Fruit fly (Drosophila melanogaster): ENCODE measurements around the gene CG9356.

The CG9356 gene

dm6 chr3R:9353276-9353652 is 50.8 kb downstream of the CG9356 start (continued):
- TF ChIP-seq ssp (GFP tag; IDR thresholded peaks at IDR 0.05) (no peak), Aef1 (GFP tag; IDR thresholded peaks at IDR 0.05) (no peak), HLH3B (GFP tag; IDR thresholded peaks at IDR 0.05) (no peak), bigmax (GFP tag; optimal IDR thresholded peaks at IDR 0.05) (no peak), gcm (GFP tag; optimal IDR thresholded peaks at IDR 0.05) (peak; percentile 89), cad (GFP tag; optimal IDR thresholded peaks at IDR 0.05) (no peak), CG6654 (GFP tag; optimal IDR thresholded peaks at IDR 0.05) (peak; percentile 63), CG14710 (tag; optimal IDR thresholded peaks at IDR 0.05) (peak; percentile 92), CG11504 (tag; optimal IDR thresholded peaks at IDR 0.05) (peak; percentile 88), CTCF (GFP tag; optimal IDR thresholded peaks at IDR 0.05) (peak; percentile 41), sd (tag; optimal IDR thresholded peaks at IDR 0.05) (no peak), Fer2 (tag; optimal IDR thresholded peaks at IDR 0.05) (peak; percentile 30), CG4707 (GFP tag; optimal IDR thresholded peaks at IDR 0.05) (peak; percentile 52), CG1792 (GFP tag; optimal IDR thresholded peaks at IDR 0.05) (no peak), pita (GFP tag; optimal IDR thresholded peaks at IDR 0.05) (no peak), Nf-YC (tag; optimal IDR thresholded peaks at IDR 0.05) (peak; percentile 78), vfl (GFP tag; optimal IDR thresholded peaks at IDR 0.05) (peak; percentile 52), CG31224 (GFP tag; IDR thresholded peaks at IDR 0.05) (no peak), CG7928 (GFP tag; optimal IDR thresholded peaks at IDR 0.05) (peak; percentile 40), CG17361 (GFP tag; IDR thresholded peaks at IDR 0.05) (no peak), pros (GFP tag; optimal IDR thresholded peaks at IDR 0.05) (no peak), fu2 (GFP tag; optimal IDR thresholded peaks at IDR 0.05) (peak; percentile 2), CG16813 (GFP tag; IDR thresholded peaks at IDR 0.05; ENCODE audit: partially characterized antibody) (no peak), CG6854 (GFP tag; optimal IDR thresholded peaks at IDR 0.05) (peak; percentile 89), Spps (tag; optimal IDR thresholded peaks at IDR 0.05) (peak; percentile 84), CG9215 (GFP tag; IDR thresholded peaks at IDR 0.05) (no peak), Neu2 (GFP tag; optimal IDR thresholded peaks at IDR 0.05; ENCODE audit: borderline replicate concordance) (no peak), CG10209 (GFP tag; optimal IDR thresholded peaks at IDR 0.05) (peak; percentile 86), CG10565 (GFP tag; optimal IDR thresholded peaks at IDR 0.05) (no peak), da (GFP tag; optimal IDR thresholded peaks at IDR 0.05) (no peak), Hr39 (optimal IDR thresholded peaks at IDR 0.05) (no peak), CG8281 (tag; optimal IDR thresholded peaks at IDR 0.05) (peak; percentile 63), CG5953 (GFP tag; IDR thresholded peaks at IDR 0.05) (no peak), Optix (GFP tag; IDR thresholded peaks at IDR 0.05) (no peak), CG2889 (GFP tag; IDR thresholded peaks at IDR 0.05) (no peak), Asciz (GFP tag; optimal IDR thresholded peaks at IDR 0.05) (peak; percentile 93), CG30020 (tag; optimal IDR thresholded peaks at IDR 0.05) (peak; percentile 51), nom (GFP tag; optimal IDR thresholded peaks at IDR 0.05) (peak; percentile 56), Oaz (GFP tag; IDR thresholded peaks at IDR 0.05) (no peak), sug (tag; optimal IDR thresholded peaks at IDR 0.05) (no peak), crp (GFP tag; optimal IDR thresholded peaks at IDR 0.05) (peak in 1 of 2 experiments; percentile 28), hbn (GFP tag; IDR thresholded peaks at IDR 0.05; ENCODE audit: partially characterized antibody) (no peak), CG8924 (tag; optimal IDR thresholded peaks at IDR 0.05) (peak; percentile 94), CG10147 (GFP tag; optimal IDR thresholded peaks at IDR 0.05) (peak; percentile 82), CG1529 (GFP tag; optimal IDR thresholded peaks at IDR 0.05) (peak; percentile 72), schlank (tag; optimal IDR thresholded peaks at IDR 0.05) (peak; percentile 44), Hand (GFP tag; optimal IDR thresholded peaks at IDR 0.05) (peak; percentile 55), fd64A (GFP tag; optimal IDR thresholded peaks at IDR 0.05) (no peak), Ets65A (GFP tag) (peak; percentile 91), CG11696 (GFP tag; IDR thresholded peaks at IDR 0.05) (no peak), BtbVII (GFP tag; optimal IDR thresholded peaks at IDR 0.05) (peak; percentile 89), Bteb2 (GFP tag; optimal IDR thresholded peaks at IDR 0.05) (peak; percentile 56)

Measured in whole organism, embryonic.